Worm (Caenorhabditis elegans): ENCODE results near the gene F48G7.10.

- no peak for TF ChIP-seq nhr-28 (tag; optimal IDR thresholded peaks at IDR 0.05)
- TF ChIP-seq hpl-2 (GFP tag; optimal IDR thresholded peaks at IDR 0.05) = no peak
- TF ChIP-seq elt-3 (tag; optimal IDR thresholded peaks at IDR 0.05) = no peak
- no peak for TF ChIP-seq lin-13 (GFP tag; optimal IDR thresholded peaks at IDR 0.05)
- TF ChIP-seq ama-1 (optimal IDR thresholded peaks at IDR 0.05) = no peak
- no peak for TF ChIP-seq egl-27 (tag; optimal IDR thresholded peaks at IDR 0.05)
- TF ChIP-seq swsn-7 (tag; optimal IDR thresholded peaks at IDR 0.05) = no peak
- no peak for TF ChIP-seq nhr-11 (tag; optimal IDR thresholded peaks at IDR 0.05)
- TF ChIP-seq pqm-1 (tag; optimal IDR thresholded peaks at IDR 0.05) = no peak
- no peak for TF ChIP-seq unc-130 (tag; optimal IDR thresholded peaks at IDR 0.05)
- TF ChIP-seq snpc-4 (tag; optimal IDR thresholded peaks at IDR 0.05) = no peak
- no peak for TF ChIP-seq ceh-63 (GFP tag; optimal IDR thresholded peaks at IDR 0.05)
- TF ChIP-seq zag-1 (tag; optimal IDR thresholded peaks at IDR 0.05) = no peak
Measured at ce11 chrV:600231-600630, 34.5 kb downstream of the F48G7.10 start, which contains the start of gene nhr-251.
